Worm (Caenorhabditis elegans) whole organism, young adult: ENCODE data around the gene nac-3.
A peak's percentile ranks its signal among the peaks of the same experiment; 100 is the strongest.

Experiments
- B0035.1 ChIP-seq: sonication (generic microtip); optimal IDR thresholded peaks from 2 replicates; lab custom pipeline; 2016; ENCODE audit warnings: missing genetic modification characterization, mild to moderate bottlenecking, missing compliant biosample characterization, missing genotype, missing genetic modification reagents
- B0261.1 ChIP-seq: sonication (generic microtip); optimal IDR thresholded peaks from 2 replicates; lab custom pipeline; 2016; ENCODE audit warnings: mild to moderate bottlenecking, missing genetic modification characterization, moderate library complexity, missing compliant biosample characterization
- B0336.3 ChIP-seq: fragments of 200-800 bp; sonication (Bioruptor generic); IDR thresholded peaks from 2 replicates; pipeline ENCODE4 v1.3.6; 2022; ENCODE audit warnings: missing genetic modification characterization, missing compliant biosample characterization
- F10E7.11 ChIP-seq: sonication (generic microtip); optimal IDR thresholded peaks from 2 replicates; lab custom pipeline; 2017; ENCODE audit warnings: mild to moderate bottlenecking, missing genetic modification characterization, moderate library complexity, missing compliant biosample characterization
- F55B11.4 ChIP-seq: sonication (generic microtip); optimal IDR thresholded peaks from 2 replicates; lab custom pipeline; 2016; ENCODE audit warnings: missing compliant biosample characterization, missing genetic modification characterization, borderline replicate concordance; ENCODE audit not compliant: insufficient read depth
- F57A8.1 ChIP-seq: fragments of 200-800 bp; sonication (Bioruptor generic); optimal IDR thresholded peaks from 2 replicates; lab custom pipeline; 2018; ENCODE audit warnings: mild to moderate bottlenecking, missing genetic modification characterization, moderate library complexity, missing compliant biosample characterization
- Y95B8A.8 ChIP-seq: fragments of 200-800 bp; sonication (Bioruptor generic); IDR thresholded peaks from 2 replicates; pipeline ENCODE4 v1.3.6; 2022; ENCODE audit warnings: missing genetic modification reagents, missing genetic modification characterization, missing compliant biosample characterization
- aptf-3 ChIP-seq: fragments of 200-800 bp; sonication (Bioruptor generic); IDR thresholded peaks from 2 replicates; pipeline ENCODE4 v1.3.6; 2022; ENCODE audit warnings: missing genetic modification characterization, missing compliant biosample characterization
- attf-5 ChIP-seq: fragments of 200-800 bp; sonication (Bioruptor generic); optimal IDR thresholded peaks from 2 replicates; lab custom pipeline; 2018; ENCODE audit warnings: mild to moderate bottlenecking, missing genetic modification characterization, missing compliant biosample characterization
- ceh-79 ChIP-seq: sonication (generic microtip); optimal IDR thresholded peaks from 2 replicates; lab custom pipeline; 2017; ENCODE audit warnings: mild to moderate bottlenecking, missing genetic modification characterization, missing compliant biosample characterization
- chd-7 ChIP-seq: sonication (generic microtip); optimal IDR thresholded peaks from 2 replicates; lab custom pipeline; 2016; ENCODE audit warnings: mild to moderate bottlenecking, missing genetic modification characterization, moderate library complexity, missing compliant biosample characterization
- dox-1 ChIP-seq: fragments of 200-800 bp; sonication (Bioruptor generic); IDR thresholded peaks from 2 replicates; pipeline ENCODE4 v1.3.6; 2022; ENCODE audit warnings: missing genetic modification reagents, missing genetic modification characterization, missing compliant biosample characterization
- dpl-1 ChIP-seq: fragments of 150-350 bp; optimal IDR thresholded peaks from 2 replicates; lab custom pipeline; 2014; ENCODE audit warnings: missing biosample characterization, missing genetic modification reagents, missing genetic modification characterization
- him-1 ChIP-seq: sonication (generic microtip); optimal IDR thresholded peaks from 2 replicates; lab custom pipeline; 2016; ENCODE audit warnings: missing genotype, missing genetic modification reagents, missing genetic modification characterization, missing compliant biosample characterization
- hlh-12 ChIP-seq: sonication (generic microtip); optimal IDR thresholded peaks from 2 replicates; lab custom pipeline; 2016; ENCODE audit warnings: missing genetic modification characterization, missing compliant biosample characterization
- hmg-1.2 ChIP-seq: fragments of 200-800 bp; sonication (Bioruptor generic); IDR thresholded peaks from 2 replicates; pipeline ENCODE4 v1.3.6; 2022; ENCODE audit warnings: missing genetic modification reagents, missing genetic modification characterization, missing compliant biosample characterization
- lag-1 ChIP-seq: fragments of 200-800 bp; sonication (Bioruptor generic); IDR thresholded peaks from 2 replicates; pipeline ENCODE4 v1.3.6; 2022; ENCODE audit warnings: missing genetic modification reagents, missing genetic modification characterization, missing compliant biosample characterization
- madf-6 ChIP-seq: fragments of 200-800 bp; sonication (Bioruptor generic); IDR thresholded peaks from 2 replicates; pipeline ENCODE4 v1.3.6; 2022; ENCODE audit warnings: missing genetic modification reagents, missing genetic modification characterization, missing compliant biosample characterization
- mel-28 ChIP-seq: sonication (generic microtip); optimal IDR thresholded peaks from 2 replicates; lab custom pipeline; 2016; ENCODE audit warnings: borderline replicate concordance, mild to moderate bottlenecking, missing genetic modification characterization, missing compliant biosample characterization
- mxl-1 ChIP-seq: sonication (generic microtip); optimal IDR thresholded peaks from 2 replicates; lab custom pipeline; 2016; ENCODE audit warnings: missing genetic modification characterization, missing compliant biosample characterization
- nfya-2 ChIP-seq: fragments of 200-800 bp; sonication (Bioruptor generic); IDR thresholded peaks from 2 replicates; pipeline ENCODE4 v1.3.6; 2022; ENCODE audit warnings: missing genetic modification reagents, missing genetic modification characterization, missing compliant biosample characterization
- nhr-179 ChIP-seq: sonication (generic microtip); optimal IDR thresholded peaks from 2 replicates; lab custom pipeline; 2016; ENCODE audit warnings: mild to moderate bottlenecking, missing genetic modification characterization, missing compliant biosample characterization
- nhr-80 ChIP-seq: sonication (generic microtip); optimal IDR thresholded peaks from 2 replicates; lab custom pipeline; 2016; ENCODE audit warnings: missing genetic modification characterization, missing compliant biosample characterization
- pha-4 ChIP-seq: fragments of 150-350 bp; sonication (generic microtip); optimal IDR thresholded peaks from 2 replicates; lab custom pipeline; 2014; ENCODE audit warnings: missing biosample characterization, missing genetic modification reagents, missing genetic modification characterization
- rcor-1 ChIP-seq: fragments of 200-800 bp; sonication (Bioruptor generic); IDR thresholded peaks from 2 replicates; pipeline ENCODE4 v1.3.6; 2022; ENCODE audit warnings: missing genetic modification reagents, missing genetic modification characterization, missing compliant biosample characterization
- repo-1 ChIP-seq: sonication (generic microtip); optimal IDR thresholded peaks from 2 replicates; lab custom pipeline; 2017; ENCODE audit warnings: mild to moderate bottlenecking, missing genetic modification characterization, missing compliant biosample characterization
- sdz-38 ChIP-seq: sonication (generic microtip); optimal IDR thresholded peaks from 2 replicates; lab custom pipeline; 2016; ENCODE audit warnings: missing genotype, missing genetic modification characterization, missing compliant biosample characterization
- snpc-1.3 ChIP-seq: sonication (generic microtip); optimal IDR thresholded peaks from 2 replicates; lab custom pipeline; 2017; ENCODE audit warnings: missing genetic modification characterization, mild to moderate bottlenecking, missing compliant biosample characterization, antibody characterized with exemption, moderate library complexity, missing genotype, missing genetic modification reagents; ENCODE audit not compliant: insufficient read depth
- snpc-4 ChIP-seq, 5 experiments: fragments of 150-350 bp in 1 of 5; sonication (generic microtip) in 4 of 5; optimal IDR thresholded peaks; 2 replicates each; lab custom pipeline; 2014 to 2018; ENCODE audit warnings: missing genetic modification characterization in 5 of 5, missing biosample characterization in 3 of 5, antibody characterized with exemption in 2 of 5, mild to moderate bottlenecking in 2 of 5, missing compliant biosample characterization in 2 of 5, missing genotype in 2 of 5, moderate library complexity in 2 of 5, missing genetic modification reagents in 1 of 5
- tbp1 ChIP-seq: fragments of 200-800 bp; sonication (Bioruptor generic); optimal IDR thresholded peaks from 2 replicates; lab custom pipeline; 2018; ENCODE audit warnings: mild to moderate bottlenecking, missing genetic modification characterization, missing compliant biosample characterization
- unc-130 ChIP-seq: sonication (generic microtip); optimal IDR thresholded peaks from 2 replicates; lab custom pipeline; 2016; ENCODE audit warnings: missing genetic modification reagents, missing genetic modification characterization, missing compliant biosample characterization
- unc-62 ChIP-seq: fragments of 150-350 bp; optimal IDR thresholded peaks from 2 replicates; lab custom pipeline; 2014; ENCODE audit warnings: missing biosample characterization, missing genetic modification reagents, missing genetic modification characterization
- zfh-2 ChIP-seq: fragments of 200-800 bp; sonication (Bioruptor generic); conservative IDR thresholded peaks from 2 replicates; pipeline ENCODE4 v1.3.6; 2022; ENCODE audit warnings: missing genetic modification reagents, missing genetic modification characterization, missing compliant biosample characterization
- zim-3 ChIP-seq: sonication (generic microtip); optimal IDR thresholded peaks from 2 replicates; lab custom pipeline; 2017; ENCODE audit warnings: mild to moderate bottlenecking, missing genetic modification characterization, moderate library complexity, missing compliant biosample characterization
- ztf-18 ChIP-seq: sonication (generic microtip); optimal IDR thresholded peaks from 2 replicates; lab custom pipeline; 2016; ENCODE audit warnings: missing genotype, mild to moderate bottlenecking, missing genetic modification characterization, missing compliant biosample characterization
- ztf-26 ChIP-seq: sonication (generic microtip); optimal IDR thresholded peaks from 2 replicates; lab custom pipeline; 2017; ENCODE audit warnings: missing genetic modification characterization, missing compliant biosample characterization
- ztf-3 ChIP-seq: fragments of 200-800 bp; sonication (Bioruptor generic); optimal IDR thresholded peaks from 2 replicates; lab custom pipeline; 2018; ENCODE audit warnings: mild to moderate bottlenecking, missing genetic modification characterization, missing compliant biosample characterization

The nac-3 gene

DNA sequence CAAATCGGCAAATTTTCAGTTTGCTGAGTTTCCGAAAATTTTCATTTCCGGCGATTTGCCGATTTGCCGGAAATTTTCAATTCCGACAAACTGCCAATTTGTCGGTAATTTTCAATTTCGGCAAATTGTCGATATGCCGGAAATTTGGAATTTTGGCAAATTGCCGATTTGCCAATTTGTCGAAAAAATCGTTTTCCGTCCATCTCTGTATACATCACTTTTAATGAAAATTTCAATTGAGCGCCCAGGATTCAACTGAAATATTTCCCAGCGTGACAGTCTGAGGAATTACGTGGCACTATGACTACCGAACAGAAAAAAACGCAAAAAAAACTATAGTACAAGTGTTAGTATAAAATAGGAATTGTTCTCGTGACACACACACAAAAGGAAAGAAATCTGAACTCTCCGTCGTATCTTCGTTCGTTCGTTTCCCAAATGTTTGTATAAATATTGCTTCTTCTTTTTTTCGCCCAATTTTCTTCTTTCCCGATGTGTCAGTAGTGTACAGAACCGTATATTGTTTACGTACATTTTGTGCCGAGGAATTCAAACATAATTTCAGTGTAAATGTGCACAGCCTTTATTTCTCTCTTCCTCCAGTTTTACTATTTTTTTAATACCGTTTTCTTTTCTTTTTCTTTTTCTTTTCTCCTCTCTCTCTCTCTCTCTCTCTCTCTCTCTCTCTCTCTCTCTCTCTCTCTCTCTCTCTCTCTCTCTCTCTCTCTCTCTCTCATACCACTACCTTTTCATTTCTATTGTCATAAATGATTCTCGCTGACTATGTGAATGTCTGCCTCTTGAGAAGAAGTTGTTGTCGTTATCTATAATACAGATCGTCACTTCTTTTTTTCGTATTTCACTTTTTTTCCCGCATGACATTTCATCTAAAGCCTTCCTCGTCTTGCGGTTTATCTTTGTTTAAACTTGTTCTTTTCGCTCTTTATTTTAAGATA lies 19.8 kb upstream of the nac-3 start (continued):
- no peak for TF ChIP-seq snpc-1.3 (tag; lab: Kevin White, UChicago)
- no peak for TF ChIP-seq hlh-12
- no peak for TF ChIP-seq dpl-1
- TF ChIP-seq B0261.1 (tag; lab: Kevin White, UChicago) = no peak
- TF ChIP-seq chd-7 (tag; lab: Kevin White, UChicago) = no peak
- TF ChIP-seq aptf-3 (GFP tag; lab: Robert Waterston, UW) = no peak
- peak; percentile 5 for TF ChIP-seq attf-5
- no peak; the same call in 1 of the 2 replicates for TF ChIP-seq zfh-2 (GFP tag; lab: Robert Waterston, UW)
- no peak for TF ChIP-seq Y95B8A.8 (GFP tag; lab: Robert Waterston, UW)
- no peak for TF ChIP-seq repo-1
- TF ChIP-seq nfya-2 (GFP tag; lab: Robert Waterston, UW) = no peak
- no peak for TF ChIP-seq pha-4 (tag; lab: Kevin White, UChicago)
- TF ChIP-seq B0035.1 (tag; lab: Kevin White, UChicago) = no peak
- TF ChIP-seq tbp1 (GFP tag; lab: Kevin White, UChicago) = no peak
- no peak for TF ChIP-seq lag-1 (GFP tag; lab: Robert Waterston, UW)
- TF ChIP-seq F55B11.4 (tag; lab: Kevin White, UChicago) = no peak
- no peak for TF ChIP-seq F57A8.1
- TF ChIP-seq hmg-1.2 (GFP tag; lab: Robert Waterston, UW) = peak; percentile 47; the same call in 1 of the 2 replicates
- no peak for TF ChIP-seq ztf-3 (GFP tag; lab: Kevin White, UChicago)
- no peak for TF ChIP-seq unc-130 (GFP tag; lab: Kevin White, UChicago)
- TF ChIP-seq ztf-18 = no peak
- TF ChIP-seq unc-62 (GFP tag; lab: Kevin White, UChicago) = no peak
- no peak for TF ChIP-seq madf-6 (GFP tag; lab: Robert Waterston, UW)
- no peak for TF ChIP-seq ceh-79 (tag; lab: Kevin White, UChicago)
- TF ChIP-seq ztf-26 (tag; lab: Kevin White, UChicago) = peak; percentile 27
- peak; percentile 68 for TF ChIP-seq him-1
- TF ChIP-seq snpc-4 (GFP tag; optimal IDR thresholded peaks at IDR 0.05; lab: Kevin White, UChicago) = no peak
- TF ChIP-seq snpc-4 (tag; optimal IDR thresholded peaks at IDR 0.05; lab: Kevin White, UChicago) = no peak
- no peak for TF ChIP-seq mel-28 (tag; lab: Kevin White, UChicago)
- peak; percentile 6 for TF ChIP-seq nhr-80 (tag; lab: Kevin White, UChicago)
- no peak for TF ChIP-seq sdz-38 (tag; lab: Kevin White, UChicago)
- no peak for TF ChIP-seq F10E7.11 (tag; lab: Kevin White, UChicago)
- peak; percentile 25; the same call in 1 of the 2 replicates for TF ChIP-seq B0336.3
- no peak for TF ChIP-seq zim-3 (tag; lab: Kevin White, UChicago)
- peak; percentile 27; the same call in 1 of the 2 replicates for TF ChIP-seq dox-1 (GFP tag; lab: Robert Waterston, UW)
- TF ChIP-seq rcor-1 (GFP tag; lab: Robert Waterston, UW) = no peak
- no peak for TF ChIP-seq mxl-1 (tag; lab: Kevin White, UChicago)
- TF ChIP-seq, all 124 proteins: peak for 12

DNA sequence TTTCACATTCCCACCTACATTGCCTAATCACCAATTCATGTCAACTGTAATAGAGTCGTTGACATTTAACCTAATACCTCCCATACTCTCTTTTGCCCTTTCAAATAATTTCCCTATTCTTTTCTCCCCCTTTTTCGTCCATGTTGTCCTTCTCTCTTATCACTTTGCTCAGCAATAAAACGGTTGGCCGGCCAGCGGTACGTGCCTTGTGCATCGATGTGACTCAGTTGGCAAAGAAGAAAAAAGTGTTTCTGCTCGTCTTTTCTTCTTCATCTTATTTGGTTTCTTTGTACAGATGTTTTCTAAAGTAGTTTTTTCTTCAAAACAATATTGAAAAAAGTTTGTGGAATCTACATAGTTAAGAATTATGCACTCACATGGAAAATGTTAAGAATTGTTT lies 18.1 kb upstream of the nac-3 start:
- TF ChIP-seq nhr-80 (tag; lab: Kevin White, UChicago) (peak; percentile 59), nhr-179 (tag; lab: Kevin White, UChicago) (no peak)
